Worm (Caenorhabditis elegans) whole organism, mixed stage, embryonic: ENCODE results near the gene str-211.

Experiments
- M03D4.4 ChIP-seq: sonication (generic microtip); optimal IDR thresholded peaks from 2 replicates; lab custom pipeline; 2017; ENCODE audit warnings: mild to moderate bottlenecking, missing genetic modification characterization, missing compliant biosample characterization
- bed-3 ChIP-seq: fragments of 200-800 bp; sonication (Bioruptor generic); optimal IDR thresholded peaks from 3 replicates; lab custom pipeline; 2018; ENCODE audit warnings: mild to moderate bottlenecking, missing genetic modification characterization, moderate library complexity, missing compliant biosample characterization
- blmp-1 ChIP-seq: fragments of 150-350 bp; optimal IDR thresholded peaks from 2 replicates; lab custom pipeline; 2014; ENCODE audit warnings: missing biosample characterization, missing genetic modification characterization
- ceh-39 ChIP-seq: fragments of 150-350 bp; optimal IDR thresholded peaks from 2 replicates; lab custom pipeline; 2014; ENCODE audit warnings: missing biosample characterization, missing genetic modification characterization
- ceh-43 ChIP-seq: fragments of 200-800 bp; sonication (Bioruptor generic); optimal IDR thresholded peaks from 2 replicates; lab custom pipeline; 2018; ENCODE audit warnings: mild to moderate bottlenecking, missing genetic modification characterization, moderate library complexity, missing compliant biosample characterization
- ceh-83 ChIP-seq: fragments of 200-800 bp; sonication (Bioruptor generic); optimal IDR thresholded peaks from 2 replicates; lab custom pipeline; 2018; ENCODE audit warnings: mild to moderate bottlenecking, missing genetic modification characterization, missing compliant biosample characterization
- ces-1 ChIP-seq: fragments of 150-350 bp; optimal IDR thresholded peaks from 2 replicates; lab custom pipeline; 2014; ENCODE audit warnings: missing biosample characterization, missing genetic modification reagents, missing genetic modification characterization
- cnd-1 ChIP-seq: fragments of 200-800 bp; sonication (Bioruptor generic); optimal IDR thresholded peaks from 2 replicates; lab custom pipeline; 2018; ENCODE audit warnings: mild to moderate bottlenecking, missing genetic modification characterization, missing compliant biosample characterization
- drap-1 ChIP-seq: fragments of 200-800 bp; sonication (Bioruptor generic); optimal IDR thresholded peaks from 3 replicates; lab custom pipeline; 2018; ENCODE audit warnings: mild to moderate bottlenecking, missing genetic modification characterization, missing compliant biosample characterization
- elt-1 ChIP-seq: sonication (generic microtip); optimal IDR thresholded peaks from 2 replicates; lab custom pipeline; 2017; ENCODE audit warnings: missing genetic modification characterization, mild to moderate bottlenecking, missing compliant biosample characterization, antibody characterized with exemption, moderate library complexity, borderline replicate concordance; ENCODE audit not compliant: insufficient read depth
- flh-1 ChIP-seq: fragments of 200-800 bp; sonication (Bioruptor generic); optimal IDR thresholded peaks from 2 replicates; lab custom pipeline; 2018; ENCODE audit warnings: mild to moderate bottlenecking, missing genetic modification characterization, moderate library complexity, missing compliant biosample characterization
- hlh-1 ChIP-seq: fragments of 150-350 bp; optimal IDR thresholded peaks from 2 replicates; lab custom pipeline; 2014; ENCODE audit warnings: missing biosample characterization, missing genetic modification reagents, missing genetic modification characterization
- lin-13 ChIP-seq: fragments of 150-350 bp; optimal IDR thresholded peaks from 2 replicates; lab custom pipeline; 2014; ENCODE audit warnings: missing biosample characterization, missing genetic modification characterization
- lin-32 ChIP-seq: fragments of 200-800 bp; sonication (Bioruptor generic); optimal IDR thresholded peaks from 2 replicates; lab custom pipeline; 2018; ENCODE audit warnings: mild to moderate bottlenecking, missing genetic modification characterization, missing compliant biosample characterization
- lsy-2 ChIP-seq: fragments of 150-350 bp; optimal IDR thresholded peaks from 2 replicates; lab custom pipeline; 2014; ENCODE audit warnings: missing biosample characterization, missing genetic modification characterization
- mab-5 ChIP-seq: fragments of 150-350 bp; optimal IDR thresholded peaks from 2 replicates; lab custom pipeline; 2014; ENCODE audit warnings: missing biosample characterization, missing genetic modification characterization
- mep-1 ChIP-seq: fragments of 150-350 bp; optimal IDR thresholded peaks from 2 replicates; lab custom pipeline; 2017; ENCODE audit warnings: missing biosample characterization, missing genetic modification reagents, missing genetic modification characterization, inconsistent platforms
- mls-2 ChIP-seq: sonication (generic microtip); optimal IDR thresholded peaks from 2 replicates; lab custom pipeline; 2016; ENCODE audit warnings: mild to moderate bottlenecking, missing genetic modification characterization, moderate library complexity, missing compliant biosample characterization
- nhr-12 ChIP-seq: fragments of 150-350 bp; optimal IDR thresholded peaks from 2 replicates; lab custom pipeline; 2014; ENCODE audit warnings: missing biosample characterization, missing genetic modification characterization
- nhr-2 ChIP-seq: fragments of 150-350 bp; optimal IDR thresholded peaks from 2 replicates; lab custom pipeline; 2014; ENCODE audit warnings: missing biosample characterization, missing genetic modification characterization
- nhr-237 ChIP-seq: fragments of 150-350 bp; optimal IDR thresholded peaks from 2 replicates; lab custom pipeline; 2014; ENCODE audit warnings: missing biosample characterization, missing genetic modification characterization
- nhr-28 ChIP-seq: fragments of 150-350 bp; optimal IDR thresholded peaks from 2 replicates; lab custom pipeline; 2014; ENCODE audit warnings: missing biosample characterization, missing genetic modification characterization
- nhr-76 ChIP-seq: sonication (generic microtip); optimal IDR thresholded peaks from 2 replicates; lab custom pipeline; 2017; ENCODE audit warnings: missing biosample characterization, missing genetic modification characterization
- pha-4 ChIP-seq: fragments of 150-350 bp; optimal IDR thresholded peaks from 2 replicates; lab custom pipeline; 2018; ENCODE audit warnings: missing biosample characterization, missing genetic modification reagents, missing genetic modification characterization
- sem-2 ChIP-seq: fragments of 200-800 bp; sonication (Bioruptor generic); optimal IDR thresholded peaks from 2 replicates; lab custom pipeline; 2018; ENCODE audit warnings: mild to moderate bottlenecking, missing genetic modification characterization, missing compliant biosample characterization
- snpc-4 ChIP-seq: fragments of 150-350 bp; optimal IDR thresholded peaks from 2 replicates; lab custom pipeline; 2014; ENCODE audit warnings: missing biosample characterization, missing genetic modification characterization
- sptf-1 ChIP-seq: sonication (generic microtip); optimal IDR thresholded peaks from 2 replicates; lab custom pipeline; 2017; ENCODE audit warnings: mild to moderate bottlenecking, missing genetic modification characterization, moderate library complexity, missing compliant biosample characterization
- tbx-8 ChIP-seq: fragments of 200-800 bp; sonication (Bioruptor generic); optimal IDR thresholded peaks from 2 replicates; lab custom pipeline; 2018; ENCODE audit warnings: mild to moderate bottlenecking, missing genetic modification characterization, moderate library complexity, missing compliant biosample characterization
- unc-120 ChIP-seq: sonication (generic microtip); optimal IDR thresholded peaks from 2 replicates; lab custom pipeline; 2017; ENCODE audit warnings: missing genetic modification characterization, missing compliant biosample characterization; ENCODE audit not compliant: poor library complexity, severe bottlenecking
- unc-39 ChIP-seq: fragments of 150-350 bp; optimal IDR thresholded peaks from 2 replicates; lab custom pipeline; 2014; ENCODE audit warnings: missing biosample characterization, missing genetic modification characterization
- unc-62 ChIP-seq: fragments of 150-350 bp; optimal IDR thresholded peaks from 2 replicates; lab custom pipeline; 2014; ENCODE audit warnings: missing biosample characterization, missing genetic modification reagents, missing genetic modification characterization
- zip-8 ChIP-seq: fragments of 150-350 bp; optimal IDR thresholded peaks from 2 replicates; lab custom pipeline; 2014; ENCODE audit warnings: missing biosample characterization, missing genetic modification characterization
- ztf-11 ChIP-seq: fragments of 150-350 bp; optimal IDR thresholded peaks from 2 replicates; lab custom pipeline; 2014; ENCODE audit warnings: missing biosample characterization, missing genetic modification characterization

Gene str-211

DNA sequence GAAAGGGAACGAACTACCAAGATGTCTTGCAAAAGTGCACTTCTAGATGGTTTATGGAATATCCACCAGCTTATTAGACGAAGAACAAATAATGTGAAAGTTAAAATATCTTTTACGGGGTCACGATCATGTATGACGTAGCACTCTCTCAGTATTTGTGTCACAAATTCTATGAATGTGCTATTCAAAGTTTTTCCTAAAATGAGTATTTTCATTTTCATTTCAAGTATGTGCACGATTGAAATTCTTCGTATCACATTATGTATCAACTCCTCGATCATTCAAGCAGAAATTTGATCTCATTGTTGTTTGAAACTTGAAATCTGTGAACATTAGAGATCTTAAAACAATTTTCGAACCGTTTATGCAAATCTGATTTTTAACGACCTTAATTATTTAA, 33.4 kb upstream of the str-211 start:
- no peak for TF ChIP-seq lin-13 (tag; lab: Kevin White, UChicago)
- no peak for TF ChIP-seq unc-39 (tag; lab: Kevin White, UChicago)
- TF ChIP-seq nhr-76: no peak
- no peak for TF ChIP-seq unc-120 (tag; lab: Kevin White, UChicago)
- no peak for TF ChIP-seq ceh-83 (GFP tag; lab: Kevin White, UChicago)
- no peak for TF ChIP-seq sem-2 (GFP tag; lab: Kevin White, UChicago)
- TF ChIP-seq cnd-1 (tag; lab: Kevin White, UChicago): no peak
- no peak for TF ChIP-seq lin-32 (GFP tag; lab: Kevin White, UChicago)
- TF ChIP-seq nhr-237 (tag; lab: Kevin White, UChicago): no peak
- no peak for TF ChIP-seq nhr-2 (tag; lab: Kevin White, UChicago)
- no peak for TF ChIP-seq ztf-11 (tag; lab: Kevin White, UChicago)
- no peak for TF ChIP-seq blmp-1 (tag; lab: Kevin White, UChicago)
- TF ChIP-seq bed-3: no peak
- no peak for TF ChIP-seq nhr-28 (tag; lab: Kevin White, UChicago)
- no peak for TF ChIP-seq zip-8

DNA sequence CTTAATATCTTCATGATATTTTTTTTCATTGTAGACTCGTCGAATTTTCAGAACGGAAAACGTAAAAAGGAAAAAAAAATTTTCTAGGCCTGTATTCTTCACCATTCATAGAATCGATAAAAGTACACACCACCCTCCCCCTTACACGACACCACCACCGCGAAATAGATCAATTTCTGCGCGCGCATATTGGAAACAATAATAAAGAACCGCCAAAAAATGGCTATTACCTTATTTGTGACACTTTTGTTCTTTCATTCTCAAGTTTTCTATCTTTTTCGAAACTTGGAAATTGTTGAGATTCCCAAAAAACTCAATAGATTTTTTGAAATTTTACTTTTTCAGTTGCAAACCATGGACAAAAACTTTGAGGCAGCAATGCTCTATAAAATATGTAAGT, 31.0 kb upstream of the str-211 start, which contains the start of gene F26G5.1:
Gene F26G5.1 (plus strand): TSS at position 339 of the 400 bp plus-strand sequence.
- no peak for TF ChIP-seq pha-4 (tag; lab: Kevin White, UChicago)
- TF ChIP-seq lsy-2: no peak
- TF ChIP-seq mab-5 (tag; lab: Kevin White, UChicago): no peak
- no peak for TF ChIP-seq mls-2 (tag; lab: Kevin White, UChicago)
- TF ChIP-seq ztf-11 (tag; lab: Kevin White, UChicago): no peak
- TF ChIP-seq nhr-12 (tag; lab: Kevin White, UChicago): no peak
- no peak for TF ChIP-seq mep-1 (tag; lab: Kevin White, UChicago)

DNA sequence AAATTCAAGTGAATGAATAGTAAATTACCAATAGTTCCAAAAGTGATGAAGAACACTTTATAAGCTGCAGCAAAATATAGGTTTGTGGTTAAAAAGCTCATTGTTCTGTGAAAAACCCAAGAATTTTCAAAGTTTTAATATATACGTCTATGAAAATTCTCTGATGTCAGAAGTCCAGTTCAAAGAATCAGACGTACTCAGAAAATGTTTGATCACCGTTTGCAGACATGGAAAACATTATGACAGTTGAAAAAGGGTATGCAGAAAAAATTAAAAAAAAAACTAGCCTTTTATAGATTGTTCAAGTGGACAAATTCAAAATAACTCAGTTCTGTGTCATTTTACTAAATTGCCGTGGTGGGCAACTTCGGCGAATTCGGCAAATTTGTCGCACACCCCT, 30.6 kb upstream of the str-211 start, which contains the start of gene srsx-10:
Gene srsx-10 (minus strand): TSS at position 101 of the 400 bp plus-strand sequence.
- TF ChIP-seq ceh-39 (tag; lab: Kevin White, UChicago): no peak

DNA sequence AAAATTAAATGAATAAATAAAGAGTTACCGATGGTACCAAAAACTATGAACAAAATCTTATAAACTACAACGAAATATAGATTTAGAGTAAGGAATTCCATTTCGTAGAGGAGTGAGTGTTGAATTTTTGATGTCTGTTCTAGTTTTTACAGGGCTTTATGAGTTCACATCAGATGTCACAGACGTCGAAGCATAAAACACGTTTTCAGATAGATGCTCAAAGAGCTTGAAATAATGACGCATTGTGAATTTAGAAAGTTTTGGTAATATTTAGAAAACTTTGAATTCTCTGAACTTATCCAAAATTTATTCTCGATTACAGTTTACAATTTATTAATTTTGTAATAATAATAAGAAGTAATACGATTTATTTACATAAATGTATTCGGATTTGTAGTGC, 28.8 kb upstream of the str-211 start, which contains the start of gene srsx-9:
Gene srsx-9 (minus strand): TSS at position 101 of the 400 bp plus-strand sequence.
- no peak for TF ChIP-seq nhr-2 (tag; lab: Kevin White, UChicago)
- TF ChIP-seq mab-5 (tag; lab: Kevin White, UChicago): no peak
- no peak for TF ChIP-seq drap-1
- no peak for TF ChIP-seq tbx-8 (GFP tag; lab: Kevin White, UChicago)
- no peak for TF ChIP-seq mep-1 (tag; lab: Kevin White, UChicago)
- no peak for TF ChIP-seq sem-2 (GFP tag; lab: Kevin White, UChicago)
- TF ChIP-seq ceh-43 (GFP tag; lab: Kevin White, UChicago): no peak
- TF ChIP-seq unc-39 (tag; lab: Kevin White, UChicago): no peak
- TF ChIP-seq unc-62 (GFP tag; lab: Kevin White, UChicago): no peak
- no peak for TF ChIP-seq hlh-1
- TF ChIP-seq bed-3: no peak
- TF ChIP-seq flh-1: no peak
- TF ChIP-seq ces-1 (GFP tag; lab: Kevin White, UChicago): no peak
- TF ChIP-seq elt-1 (tag; lab: Kevin White, UChicago): no peak
- no peak for TF ChIP-seq nhr-28 (tag; lab: Kevin White, UChicago)
- TF ChIP-seq nhr-12 (tag; lab: Kevin White, UChicago): no peak
- TF ChIP-seq zip-8: no peak
- TF ChIP-seq unc-120 (tag; lab: Kevin White, UChicago): no peak
- TF ChIP-seq M03D4.4 (tag; lab: Kevin White, UChicago): no peak

DNA sequence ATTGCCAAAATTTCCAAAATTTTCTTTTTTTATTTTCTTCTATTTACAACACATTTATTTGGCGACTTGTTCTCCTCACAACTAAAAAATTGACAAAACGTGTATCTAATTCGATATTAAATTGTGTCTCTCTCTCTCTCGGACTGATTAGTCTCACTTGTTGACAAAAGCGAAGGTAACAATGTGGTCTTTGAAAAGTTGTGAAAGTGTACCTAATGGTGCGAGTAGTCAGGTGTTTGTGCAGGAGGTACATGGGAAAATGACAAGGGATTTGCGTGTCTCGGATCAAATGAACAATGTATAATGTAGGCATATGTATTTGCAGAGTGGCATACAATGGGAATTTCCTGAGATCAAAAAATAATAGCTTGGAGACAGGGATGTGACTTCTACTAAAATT, 25.4 kb upstream of the str-211 start:
- TF ChIP-seq flh-1 (no peak), lin-32 (GFP tag; lab: Kevin White, UChicago) (no peak), unc-62 (GFP tag; lab: Kevin White, UChicago) (no peak), bed-3 (no peak), ces-1 (GFP tag; lab: Kevin White, UChicago) (no peak), ztf-11 (tag; lab: Kevin White, UChicago) (no peak), cnd-1 (tag; lab: Kevin White, UChicago) (no peak), blmp-1 (tag; lab: Kevin White, UChicago) (no peak), sem-2 (GFP tag; lab: Kevin White, UChicago) (no peak), snpc-4 (no peak), lin-13 (tag; lab: Kevin White, UChicago) (no peak), mep-1 (tag; lab: Kevin White, UChicago) (no peak), sptf-1 (tag; lab: Kevin White, UChicago) (no peak), M03D4.4 (tag; lab: Kevin White, UChicago) (no peak), mls-2 (tag; lab: Kevin White, UChicago) (no peak), nhr-237 (tag; lab: Kevin White, UChicago) (no peak), unc-39 (tag; lab: Kevin White, UChicago) (no peak)
